Worm (Caenorhabditis elegans) whole organism, L1 larva: ENCODE results near the gene slcr-46.2.

Experiments used
- ceh-82 ChIP-seq, 3 experiments: fragments of 150-350 bp in 1 of 3; sonication (generic microtip) in 2 of 3; optimal IDR thresholded peaks; 2 replicates each; lab custom pipeline; 2014 to 2017; ENCODE audit warnings: missing biosample characterization in 3 of 3, missing genetic modification characterization in 3 of 3
- dpl-1 ChIP-seq, 3 experiments: fragments of 150-350 bp in 2 of 3; sonication (generic microtip) in 1 of 3; optimal IDR thresholded peaks; 2 replicates each; lab custom pipeline; 2014 to 2017; ENCODE audit warnings: missing biosample characterization in 3 of 3, missing genetic modification characterization in 3 of 3, missing genetic modification reagents in 3 of 3
- fkh-10 ChIP-seq: sonication (generic microtip); optimal IDR thresholded peaks from 2 replicates; lab custom pipeline; 2017; ENCODE audit warnings: missing biosample characterization, missing genetic modification reagents, missing genetic modification characterization
- lin-13 ChIP-seq: fragments of 150-350 bp; optimal IDR thresholded peaks from 2 replicates; lab custom pipeline; 2014; ENCODE audit warnings: missing biosample characterization, missing genetic modification reagents, missing genetic modification characterization
- lin-15B ChIP-seq: fragments of 150-350 bp; sonication (generic microtip); optimal IDR thresholded peaks from 3 replicates; lab custom pipeline; 2014; ENCODE audit warnings: missing biosample characterization, missing genetic modification characterization
- nhr-11 ChIP-seq: fragments of 150-350 bp; optimal IDR thresholded peaks from 2 replicates; lab custom pipeline; 2014; ENCODE audit warnings: missing biosample characterization, missing genetic modification characterization
- nhr-76 ChIP-seq: sonication (generic microtip); optimal IDR thresholded peaks from 2 replicates; lab custom pipeline; 2017; ENCODE audit warnings: missing biosample characterization, missing genetic modification characterization
- pag-3 ChIP-seq: sonication (generic microtip); optimal IDR thresholded peaks from 2 replicates; lab custom pipeline; 2017; ENCODE audit warnings: missing genetic modification characterization, mild to moderate bottlenecking, missing compliant biosample characterization, antibody characterized with exemption, borderline replicate concordance; ENCODE audit not compliant: insufficient read depth
- zag-1 ChIP-seq: fragments of 150-350 bp; optimal IDR thresholded peaks from 2 replicates; lab custom pipeline; 2014; ENCODE audit warnings: missing biosample characterization, missing genetic modification characterization
- zip-4 ChIP-seq: fragments of 200-800 bp; sonication (Bioruptor generic); optimal IDR thresholded peaks from 2 replicates; lab custom pipeline; 2018; ENCODE audit warnings: mild to moderate bottlenecking, missing genetic modification characterization, moderate library complexity, missing compliant biosample characterization
- ztf-4 ChIP-seq: fragments of 150-350 bp; optimal IDR thresholded peaks from 2 replicates; lab custom pipeline; 2014; ENCODE audit warnings: missing biosample characterization, missing genetic modification characterization

- no peak for TF ChIP-seq dpl-1 (GFP tag; optimal IDR thresholded peaks at IDR 0.05; lab: Kevin White, UChicago)
- no peak for TF ChIP-seq ztf-4 (tag; lab: Kevin White, UChicago)
- no peak for TF ChIP-seq nhr-11 (tag; lab: Kevin White, UChicago)
- TF ChIP-seq zag-1 (tag; lab: Kevin White, UChicago): no peak
- no peak for TF ChIP-seq nhr-76
- TF ChIP-seq pag-3: no peak
- no peak for TF ChIP-seq fkh-10
- TF ChIP-seq lin-15B (tag; lab: Kevin White, UChicago): no peak
- no peak for TF ChIP-seq lin-13 (GFP tag; lab: Kevin White, UChicago)
- TF ChIP-seq zip-4 (GFP tag; lab: Kevin White, UChicago): no peak
- TF ChIP-seq ceh-82 (tag; optimal IDR thresholded peaks at IDR 0.05; lab: Kevin White, UChicago): no peak
These were observed 46.4 kb upstream of the slcr-46.2 start, which contains the start of gene C25F9.14 for ce11 chrV:19436307-19436706.
